Worm (Caenorhabditis elegans) whole organism, mixed stage, embryonic: ENCODE results near the gene F59A6.12.
A peak's percentile ranks its signal among the peaks of the same experiment; 100 is the strongest.

Experiments
- M03D4.4 ChIP-seq: sonication (generic microtip); optimal IDR thresholded peaks from 2 replicates; lab custom pipeline; 2017; ENCODE audit warnings: mild to moderate bottlenecking, missing genetic modification characterization, missing compliant biosample characterization
- blmp-1 ChIP-seq: fragments of 150-350 bp; optimal IDR thresholded peaks from 2 replicates; lab custom pipeline; 2014; ENCODE audit warnings: missing biosample characterization, missing genetic modification characterization
- ceh-39 ChIP-seq: fragments of 150-350 bp; optimal IDR thresholded peaks from 2 replicates; lab custom pipeline; 2014; ENCODE audit warnings: missing biosample characterization, missing genetic modification characterization
- ces-1 ChIP-seq: fragments of 150-350 bp; optimal IDR thresholded peaks from 2 replicates; lab custom pipeline; 2014; ENCODE audit warnings: missing biosample characterization, missing genetic modification reagents, missing genetic modification characterization
- cnd-1 ChIP-seq: fragments of 200-800 bp; sonication (Bioruptor generic); optimal IDR thresholded peaks from 2 replicates; lab custom pipeline; 2018; ENCODE audit warnings: mild to moderate bottlenecking, missing genetic modification characterization, missing compliant biosample characterization
- flh-1 ChIP-seq: fragments of 200-800 bp; sonication (Bioruptor generic); optimal IDR thresholded peaks from 2 replicates; lab custom pipeline; 2018; ENCODE audit warnings: mild to moderate bottlenecking, missing genetic modification characterization, moderate library complexity, missing compliant biosample characterization
- ham-2 ChIP-seq: fragments of 200-800 bp; sonication (Bioruptor generic); optimal IDR thresholded peaks from 2 replicates; lab custom pipeline; 2018; ENCODE audit warnings: mild to moderate bottlenecking, missing genetic modification characterization, missing compliant biosample characterization
- hlh-1 ChIP-seq: fragments of 150-350 bp; optimal IDR thresholded peaks from 2 replicates; lab custom pipeline; 2014; ENCODE audit warnings: missing biosample characterization, missing genetic modification reagents, missing genetic modification characterization
- lin-13 ChIP-seq: fragments of 150-350 bp; optimal IDR thresholded peaks from 2 replicates; lab custom pipeline; 2014; ENCODE audit warnings: missing biosample characterization, missing genetic modification characterization
- lin-32 ChIP-seq: fragments of 200-800 bp; sonication (Bioruptor generic); optimal IDR thresholded peaks from 2 replicates; lab custom pipeline; 2018; ENCODE audit warnings: mild to moderate bottlenecking, missing genetic modification characterization, missing compliant biosample characterization
- lsy-2 ChIP-seq: fragments of 150-350 bp; optimal IDR thresholded peaks from 2 replicates; lab custom pipeline; 2014; ENCODE audit warnings: missing biosample characterization, missing genetic modification characterization
- mab-5 ChIP-seq: fragments of 150-350 bp; optimal IDR thresholded peaks from 2 replicates; lab custom pipeline; 2014; ENCODE audit warnings: missing biosample characterization, missing genetic modification characterization
- nhr-12 ChIP-seq: fragments of 150-350 bp; optimal IDR thresholded peaks from 2 replicates; lab custom pipeline; 2014; ENCODE audit warnings: missing biosample characterization, missing genetic modification characterization
- nhr-2 ChIP-seq: fragments of 150-350 bp; optimal IDR thresholded peaks from 2 replicates; lab custom pipeline; 2014; ENCODE audit warnings: missing biosample characterization, missing genetic modification characterization
- nhr-28 ChIP-seq: fragments of 150-350 bp; optimal IDR thresholded peaks from 2 replicates; lab custom pipeline; 2014; ENCODE audit warnings: missing biosample characterization, missing genetic modification characterization
- nhr-76 ChIP-seq: sonication (generic microtip); optimal IDR thresholded peaks from 2 replicates; lab custom pipeline; 2017; ENCODE audit warnings: missing biosample characterization, missing genetic modification characterization
- pha-4 ChIP-seq: fragments of 150-350 bp; optimal IDR thresholded peaks from 2 replicates; lab custom pipeline; 2018; ENCODE audit warnings: missing biosample characterization, missing genetic modification reagents, missing genetic modification characterization
- sem-2 ChIP-seq: fragments of 200-800 bp; sonication (Bioruptor generic); optimal IDR thresholded peaks from 2 replicates; lab custom pipeline; 2018; ENCODE audit warnings: mild to moderate bottlenecking, missing genetic modification characterization, missing compliant biosample characterization
- snpc-4 ChIP-seq: fragments of 150-350 bp; optimal IDR thresholded peaks from 2 replicates; lab custom pipeline; 2014; ENCODE audit warnings: missing biosample characterization, missing genetic modification characterization
- sptf-1 ChIP-seq: sonication (generic microtip); optimal IDR thresholded peaks from 2 replicates; lab custom pipeline; 2017; ENCODE audit warnings: mild to moderate bottlenecking, missing genetic modification characterization, moderate library complexity, missing compliant biosample characterization
- tbx-8 ChIP-seq: fragments of 200-800 bp; sonication (Bioruptor generic); optimal IDR thresholded peaks from 2 replicates; lab custom pipeline; 2018; ENCODE audit warnings: mild to moderate bottlenecking, missing genetic modification characterization, moderate library complexity, missing compliant biosample characterization
- unc-120 ChIP-seq: sonication (generic microtip); optimal IDR thresholded peaks from 2 replicates; lab custom pipeline; 2017; ENCODE audit warnings: missing genetic modification characterization, missing compliant biosample characterization; ENCODE audit not compliant: poor library complexity, severe bottlenecking
- unc-39 ChIP-seq: fragments of 150-350 bp; optimal IDR thresholded peaks from 2 replicates; lab custom pipeline; 2014; ENCODE audit warnings: missing biosample characterization, missing genetic modification characterization
- unc-62 ChIP-seq: fragments of 150-350 bp; optimal IDR thresholded peaks from 2 replicates; lab custom pipeline; 2014; ENCODE audit warnings: missing biosample characterization, missing genetic modification reagents, missing genetic modification characterization
- ztf-11 ChIP-seq: fragments of 150-350 bp; optimal IDR thresholded peaks from 2 replicates; lab custom pipeline; 2014; ENCODE audit warnings: missing biosample characterization, missing genetic modification characterization

The F59A6.12 gene

DNA sequence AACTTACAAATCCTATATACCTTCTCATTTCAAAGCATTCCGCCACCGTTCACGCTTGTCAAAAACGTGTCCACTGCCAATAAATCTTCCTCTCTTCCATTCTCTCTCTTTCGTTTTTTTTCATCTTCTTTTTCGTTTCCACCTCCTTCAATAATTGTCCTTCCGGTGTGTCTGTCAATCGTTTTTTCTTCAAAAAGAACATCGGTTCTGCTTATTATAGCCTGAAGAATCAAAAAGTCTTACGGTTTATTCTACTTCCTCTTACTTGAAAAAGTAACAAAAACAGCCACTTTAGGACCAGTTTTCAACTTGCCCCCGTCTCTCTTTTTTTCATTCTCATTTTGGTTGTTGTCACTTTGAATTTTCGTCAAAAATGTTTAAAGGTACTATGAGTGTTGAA, 37.4 kb upstream of the F59A6.12 start:
- TF ChIP-seq hlh-1 (tag; lab: Kevin White, UChicago) (no peak), lsy-2 (tag; lab: Kevin White, UChicago) (no peak), ham-2 (GFP tag; lab: Kevin White, UChicago) (no peak), ceh-39 (tag; lab: Kevin White, UChicago) (no peak), snpc-4 (tag; lab: Kevin White, UChicago) (no peak), unc-39 (no peak)

DNA sequence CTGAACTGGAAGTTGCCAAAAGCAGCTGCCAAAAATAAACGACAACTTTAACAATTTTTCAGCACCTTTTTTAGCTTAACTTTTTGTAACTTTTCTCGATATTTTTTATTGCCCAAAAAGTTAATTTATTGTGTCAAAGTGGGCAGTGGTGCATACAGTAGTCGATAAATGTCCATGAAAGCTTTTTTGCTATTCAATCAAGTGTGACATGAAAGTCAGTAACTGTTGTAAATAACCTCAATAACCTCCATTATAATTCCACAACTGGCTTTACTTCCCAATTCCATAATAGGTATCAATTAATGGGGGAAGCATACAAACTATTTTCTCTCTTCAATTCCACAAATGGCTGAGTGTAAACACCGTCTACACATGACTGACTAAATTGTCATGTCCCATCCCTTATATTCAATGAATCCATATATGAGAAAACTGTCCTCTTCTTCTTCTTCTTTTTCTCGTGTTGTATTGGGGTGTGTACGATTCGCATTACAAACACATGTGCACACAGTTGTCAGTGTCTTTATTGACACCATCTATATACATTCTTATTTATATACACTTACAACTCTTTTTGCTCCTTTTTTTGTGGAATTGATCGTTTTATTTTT, 36.4 kb upstream of the F59A6.12 start:
- TF ChIP-seq nhr-76 (tag; lab: Kevin White, UChicago) (no peak), nhr-12 (tag; lab: Kevin White, UChicago) (no peak), flh-1 (no peak), M03D4.4 (tag; lab: Kevin White, UChicago) (no peak), blmp-1 (tag; lab: Kevin White, UChicago) (no peak), nhr-28 (tag; lab: Kevin White, UChicago) (no peak), tbx-8 (GFP tag; lab: Kevin White, UChicago) (no peak), cnd-1 (tag; lab: Kevin White, UChicago) (no peak), mab-5 (tag; lab: Kevin White, UChicago) (no peak), unc-62 (GFP tag; lab: Kevin White, UChicago) (no peak)

DNA sequence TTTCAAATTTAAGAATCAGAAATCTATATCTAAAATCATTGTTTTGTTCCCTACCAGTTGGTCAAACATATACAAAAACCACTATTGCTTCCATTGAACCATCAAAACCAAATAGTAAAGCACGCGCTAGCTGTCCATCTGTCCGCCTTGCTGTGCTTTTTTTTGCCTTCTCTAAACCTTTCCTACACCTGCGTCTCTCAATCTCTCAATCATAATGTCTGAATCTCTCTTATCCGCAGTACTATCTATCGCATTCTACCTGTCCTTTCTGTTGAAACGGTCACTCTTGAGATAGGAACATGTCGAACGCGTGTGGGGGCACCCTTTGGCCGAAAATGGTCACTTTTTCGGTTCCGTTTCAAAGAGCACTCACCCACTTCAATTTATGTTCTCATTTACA, 35.4 kb upstream of the F59A6.12 start:
- TF ChIP-seq unc-120: no peak
- TF ChIP-seq ham-2 (GFP tag; lab: Kevin White, UChicago): peak; percentile 2
- peak; percentile 6 for TF ChIP-seq unc-62 (GFP tag; lab: Kevin White, UChicago)
- peak; percentile 33 for TF ChIP-seq lin-32 (GFP tag; lab: Kevin White, UChicago)
- TF ChIP-seq lsy-2 (tag; lab: Kevin White, UChicago): peak; percentile 22
- no peak for TF ChIP-seq sptf-1 (tag; lab: Kevin White, UChicago)
- TF ChIP-seq nhr-2: peak; percentile 60

DNA sequence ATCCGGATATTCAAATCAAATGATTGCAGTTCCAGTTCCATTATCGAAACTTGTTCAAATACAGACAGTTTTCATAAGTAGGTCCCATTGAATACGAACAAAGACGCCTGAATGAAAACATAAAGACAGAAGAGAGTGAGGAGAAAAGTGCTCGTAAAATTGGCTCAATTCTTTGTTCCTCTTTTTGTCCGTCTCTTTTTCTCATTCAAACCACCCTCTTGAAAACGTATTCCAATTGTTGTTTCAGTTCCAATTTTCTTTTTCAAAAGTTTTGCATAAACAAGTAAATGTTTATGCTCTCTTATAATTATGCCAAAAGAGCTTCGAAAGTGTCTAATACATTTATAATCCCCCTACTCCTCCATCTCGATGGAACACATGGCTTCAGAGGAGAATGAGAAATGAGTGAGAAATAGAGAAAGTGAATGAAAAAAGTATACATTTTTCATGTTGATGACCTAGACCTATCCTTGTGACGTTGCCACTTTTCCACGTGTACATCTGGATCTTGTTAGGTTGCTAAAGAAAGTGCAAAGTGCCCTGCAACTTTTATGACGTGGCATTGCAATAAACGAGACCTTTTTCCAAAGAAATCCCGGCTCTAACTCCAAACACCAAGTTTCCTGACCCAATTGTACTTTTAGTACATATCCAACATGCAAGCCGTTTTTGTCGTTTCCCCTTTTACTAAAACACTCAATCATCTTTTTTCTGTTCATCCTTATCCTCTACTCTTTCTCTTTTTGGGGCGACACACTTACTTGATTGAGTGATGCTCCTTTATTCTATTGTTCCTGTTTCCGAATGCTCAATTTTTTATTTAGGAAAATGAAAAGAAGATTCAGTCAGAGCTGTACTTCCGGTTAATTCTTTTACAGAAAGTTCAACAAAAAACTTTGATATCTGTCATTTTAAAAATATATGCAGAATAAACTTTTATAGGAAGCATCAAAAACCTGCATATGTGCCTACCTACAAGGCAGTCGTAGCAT, 34.6 kb upstream of the F59A6.12 start:
- TF ChIP-seq hlh-1 (tag; lab: Kevin White, UChicago) (no peak), pha-4 (tag; lab: Kevin White, UChicago) (no peak), unc-120 (no peak), ces-1 (GFP tag; lab: Kevin White, UChicago) (peak; percentile 76), snpc-4 (tag; lab: Kevin White, UChicago) (no peak)

DNA sequence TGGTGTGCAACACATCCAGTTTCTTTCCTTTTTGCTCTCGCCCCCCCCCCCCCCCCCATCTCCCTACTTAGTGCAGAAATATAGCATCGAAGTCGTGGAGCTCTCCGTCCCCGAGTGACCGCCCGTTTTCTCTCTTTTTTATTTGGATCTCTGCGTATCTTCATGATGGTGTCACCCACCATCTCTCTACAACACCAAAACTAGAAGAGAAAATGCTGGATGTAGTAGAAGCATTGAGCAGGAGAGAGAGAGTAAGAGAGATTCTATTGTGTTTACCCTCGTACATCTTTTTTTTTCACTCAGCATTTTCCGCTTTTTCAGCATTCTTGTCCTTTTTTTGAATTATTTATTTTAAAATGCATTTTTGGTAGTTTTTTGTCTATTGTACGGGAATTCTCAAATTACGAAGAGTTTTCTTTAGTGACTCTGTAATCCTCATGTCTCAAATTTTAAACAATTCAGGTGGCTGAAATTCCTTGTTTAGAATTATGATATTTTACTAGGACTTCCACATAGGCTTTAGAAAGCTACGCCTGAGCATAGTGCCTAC, 30.6 kb upstream of the F59A6.12 start:
- TF ChIP-seq sptf-1 (tag; lab: Kevin White, UChicago) (peak; percentile 35), hlh-1 (tag; lab: Kevin White, UChicago) (no peak), ztf-11 (tag; lab: Kevin White, UChicago) (no peak), nhr-12 (tag; lab: Kevin White, UChicago) (no peak), sem-2 (no peak), lsy-2 (tag; lab: Kevin White, UChicago) (no peak), ces-1 (GFP tag; lab: Kevin White, UChicago) (peak; percentile 63)

DNA sequence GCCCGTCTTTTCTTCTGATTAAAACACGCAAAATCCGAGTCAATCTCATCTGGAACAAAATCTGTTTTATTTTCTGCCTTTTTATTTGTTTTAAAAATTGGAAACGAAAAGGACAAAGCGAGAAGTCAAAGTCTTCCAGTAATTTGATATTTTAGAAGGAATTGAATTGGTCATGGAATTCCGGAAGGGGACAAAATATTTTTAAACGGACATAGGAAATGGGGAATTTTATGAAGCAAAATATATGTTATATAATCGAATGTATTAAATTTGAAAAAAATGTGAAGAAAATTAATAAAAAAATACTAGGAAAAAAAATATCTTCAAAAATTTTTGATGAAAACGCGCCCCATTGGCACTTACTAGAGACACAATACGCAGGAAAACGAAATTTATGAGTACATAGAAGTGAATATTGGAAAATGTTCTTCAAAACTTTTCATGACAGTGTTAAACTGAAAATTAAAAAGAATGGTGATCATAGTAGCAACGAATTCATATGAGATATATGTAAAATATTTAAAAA, 28.8 kb upstream of the F59A6.12 start, which contains the start of gene F33G12.7:
F33G12.7 (minus strand) TSS at position 51 of the 526 bp plus-strand sequence.
- TF ChIP-seq lsy-2 (tag; lab: Kevin White, UChicago) (peak; percentile 29), flh-1 (no peak)

DNA sequence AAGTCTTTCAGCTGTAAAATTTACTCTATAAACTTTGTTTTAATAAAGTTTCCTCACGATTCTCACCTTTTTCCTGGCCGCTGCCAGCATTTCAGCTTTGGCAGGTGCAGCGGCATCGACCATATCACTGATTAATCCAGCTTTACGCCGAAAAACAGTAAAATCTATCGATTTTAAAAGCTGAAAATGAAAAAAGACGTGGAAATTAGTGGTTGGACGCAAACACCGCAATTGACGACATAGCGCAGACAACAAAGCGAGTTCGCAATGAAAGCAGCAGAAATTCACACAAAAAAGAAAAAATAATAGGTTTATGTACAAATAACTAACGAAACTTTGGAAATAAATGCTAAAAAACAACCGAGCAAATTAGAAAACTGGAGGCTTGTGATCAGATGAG, 28.0 kb upstream of the F59A6.12 start, which contains the start of gene golg-2:
golg-2 (minus strand) TSS at position 180 of the 400 bp plus-strand sequence.
- TF ChIP-seq unc-39: no peak
- peak; percentile 7 for TF ChIP-seq lin-13 (tag; lab: Kevin White, UChicago)
- TF ChIP-seq ces-1 (GFP tag; lab: Kevin White, UChicago): peak; percentile 11
